Worm (Caenorhabditis elegans) whole organism, mixed stage, embryonic: Measurements from ENCODE around the gene ergi-3.

Source experiments
- drap-1 ChIP-seq: fragments of 200-800 bp; sonication (Bioruptor generic); optimal IDR thresholded peaks from 3 replicates; lab custom pipeline; 2018; ENCODE audit warnings: mild to moderate bottlenecking, missing genetic modification characterization, missing compliant biosample characterization
- elt-3 ChIP-seq: fragments of 150-350 bp; optimal IDR thresholded peaks from 2 replicates; lab custom pipeline; 2014; ENCODE audit warnings: missing biosample characterization, missing genetic modification characterization
- nhr-12 ChIP-seq: fragments of 150-350 bp; optimal IDR thresholded peaks from 2 replicates; lab custom pipeline; 2014; ENCODE audit warnings: missing biosample characterization, missing genetic modification characterization
- nhr-28 ChIP-seq: fragments of 150-350 bp; optimal IDR thresholded peaks from 2 replicates; lab custom pipeline; 2014; ENCODE audit warnings: missing biosample characterization, missing genetic modification characterization
- nhr-76 ChIP-seq: sonication (generic microtip); optimal IDR thresholded peaks from 2 replicates; lab custom pipeline; 2017; ENCODE audit warnings: missing biosample characterization, missing genetic modification characterization
- unc-39 ChIP-seq: fragments of 150-350 bp; optimal IDR thresholded peaks from 2 replicates; lab custom pipeline; 2014; ENCODE audit warnings: missing biosample characterization, missing genetic modification characterization
- unc-62 ChIP-seq: fragments of 150-350 bp; optimal IDR thresholded peaks from 2 replicates; lab custom pipeline; 2014; ENCODE audit warnings: missing biosample characterization, missing genetic modification reagents, missing genetic modification characterization

ce11 chrX:15650428-15650827, 33.9 kb upstream of the ergi-3 start:
- no peak for TF ChIP-seq unc-39 (tag; lab: Kevin White, UChicago)
- no peak for TF ChIP-seq nhr-12
- TF ChIP-seq nhr-28 (tag; lab: Kevin White, UChicago): no peak
- no peak for TF ChIP-seq nhr-76 (tag; lab: Kevin White, UChicago)
- TF ChIP-seq elt-3: no peak
- no peak for TF ChIP-seq drap-1
- TF ChIP-seq unc-62 (GFP tag; lab: Kevin White, UChicago): no peak
